Fruit fly (Drosophila melanogaster) whole organism, embryonic: Measurements from ENCODE around the gene CG42764.

Source experiments
- Abd-B ChIP-seq: fragments of 200-800 bp; sonication (Bioruptor generic); optimal IDR thresholded peaks from 2 replicates; lab custom pipeline; 2018; ENCODE audit warnings: missing biosample characterization, mild to moderate bottlenecking, missing genetic modification characterization, moderate library complexity
- Antp ChIP-seq: fragments of 200-800 bp; sonication (Bioruptor generic); optimal IDR thresholded peaks from 3 replicates; lab custom pipeline; 2016; ENCODE audit warnings: missing biosample characterization, missing genetic modification characterization
- CG10267 ChIP-seq: fragments of 200-800 bp; sonication (Bioruptor generic); optimal IDR thresholded peaks from 2 replicates; lab custom pipeline; 2018; ENCODE audit warnings: missing biosample characterization, mild to moderate bottlenecking, missing genetic modification characterization, moderate library complexity
- CG10274 ChIP-seq: fragments of 200-800 bp; sonication (Bioruptor generic); optimal IDR thresholded peaks from 3 replicates; lab custom pipeline; 2017; ENCODE audit warnings: missing biosample characterization, mild to moderate bottlenecking, missing genetic modification characterization
- CG10654 ChIP-seq: fragments of 200-800 bp; sonication (Bioruptor generic); optimal IDR thresholded peaks from 2 replicates; lab custom pipeline; 2016; ENCODE audit warnings: missing biosample characterization, missing genetic modification characterization
- CG12219 ChIP-seq: fragments of 200-800 bp; sonication (Bioruptor generic); optimal IDR thresholded peaks from 3 replicates; lab custom pipeline; 2018; ENCODE audit warnings: missing biosample characterization, mild to moderate bottlenecking, missing genetic modification characterization
- CG12659 ChIP-seq: fragments of 200-800 bp; sonication (Bioruptor generic); optimal IDR thresholded peaks from 3 replicates; lab custom pipeline; 2017; ENCODE audit warnings: mild to moderate bottlenecking, missing biosample characterization, missing genetic modification reagents, missing genetic modification characterization
- CG13624 ChIP-seq: fragments of 200-800 bp; sonication (Bioruptor generic); optimal IDR thresholded peaks from 2 replicates; lab custom pipeline; 2016; ENCODE audit warnings: missing biosample characterization, missing genetic modification characterization
- CG14050 ChIP-seq: fragments of 200-800 bp; sonication (Bioruptor generic); IDR thresholded peaks from 3 replicates; pipeline ENCODE4 v1.3.6; 2022; ENCODE audit warnings: missing biosample characterization, missing genetic modification characterization
- CG14710 ChIP-seq: fragments of 200-800 bp; sonication (Bioruptor generic); optimal IDR thresholded peaks from 3 replicates; lab custom pipeline; 2019; ENCODE audit warnings: missing biosample characterization, mild to moderate bottlenecking, missing genetic modification characterization, moderate library complexity
- CG17829 ChIP-seq: fragments of 200-800 bp; optimal IDR thresholded peaks from 2 replicates; lab custom pipeline; 2019; ENCODE audit warnings: missing biosample characterization, mild to moderate bottlenecking, missing genetic modification characterization, moderate library complexity
- CG18262 ChIP-seq: fragments of 200-800 bp; optimal IDR thresholded peaks from 3 replicates; lab custom pipeline; 2019; ENCODE audit warnings: missing biosample characterization, mild to moderate bottlenecking, missing genetic modification characterization, moderate library complexity
- CG18599 ChIP-seq: fragments of 200-800 bp; sonication (Bioruptor generic); optimal IDR thresholded peaks from 3 replicates; lab custom pipeline; 2017; ENCODE audit warnings: missing biosample characterization, missing genetic modification characterization, mild to moderate bottlenecking, moderate library complexity, missing genetic modification reagents
- CG18764 ChIP-seq: fragments of 200-800 bp; sonication (Bioruptor generic); optimal IDR thresholded peaks from 3 replicates; lab custom pipeline; 2016; ENCODE audit warnings: missing biosample characterization, missing genetic modification characterization
- CG2875 ChIP-seq: fragments of 200-800 bp; sonication (Bioruptor generic); optimal IDR thresholded peaks from 2 replicates; lab custom pipeline; 2017; ENCODE audit warnings: missing biosample characterization, mild to moderate bottlenecking, missing genetic modification characterization, missing genetic modification reagents
- CG3726 ChIP-seq: fragments of 200-800 bp; sonication (Bioruptor generic); IDR thresholded peaks from 3 replicates; pipeline ENCODE4, ENCODE4 v1.3.6; 2022; ENCODE audit warnings: missing biosample characterization, missing genetic modification characterization
- CG4360 ChIP-seq: fragments of 200-800 bp; sonication (Bioruptor generic); IDR thresholded peaks from 2 replicates; pipeline ENCODE4 v1.3.6; 2022; ENCODE audit warnings: missing biosample characterization, missing genetic modification characterization
- CG4820 ChIP-seq: fragments of 200-800 bp; sonication (Bioruptor generic); optimal IDR thresholded peaks from 3 replicates; lab custom pipeline; 2016; ENCODE audit warnings: missing biosample characterization, missing genetic modification characterization
- CG8765 ChIP-seq: fragments of 200-800 bp; sonication (Bioruptor generic); IDR thresholded peaks from 2 replicates; pipeline ENCODE4 v1.3.6; 2022; ENCODE audit warnings: missing biosample characterization, missing genetic modification characterization
- HHEX ChIP-seq: fragments of 200-800 bp; sonication (Bioruptor generic); optimal IDR thresholded peaks from 3 replicates; lab custom pipeline; 2017; ENCODE audit warnings: missing biosample characterization, mild to moderate bottlenecking, missing genetic modification characterization, missing genetic modification reagents
- HLH4C ChIP-seq: fragments of 200-800 bp; sonication (Bioruptor generic); IDR thresholded peaks from 3 replicates; pipeline ENCODE4 v1.3.6; 2022; ENCODE audit warnings: missing biosample characterization, missing genetic modification characterization; ENCODE audit not compliant: partially characterized antibody
- Hand ChIP-seq: fragments of 200-800 bp; sonication (Bioruptor generic); optimal IDR thresholded peaks from 2 replicates; lab custom pipeline; 2017; ENCODE audit warnings: mild to moderate bottlenecking, missing biosample characterization, missing genetic modification reagents, missing genetic modification characterization
- HmgZ ChIP-seq: fragments of 200-800 bp; sonication (Bioruptor generic); optimal IDR thresholded peaks from 2 replicates; lab custom pipeline; 2018; ENCODE audit warnings: missing biosample characterization, mild to moderate bottlenecking, missing genetic modification characterization
- Hr3 ChIP-seq: fragments of 200-800 bp; sonication (Bioruptor generic); optimal IDR thresholded peaks from 3 replicates; lab custom pipeline; 2016; ENCODE audit warnings: missing biosample characterization, missing genetic modification characterization
- NC2β ChIP-seq: fragments of 200-800 bp; sonication (Bioruptor generic); optimal IDR thresholded peaks from 2 replicates; lab custom pipeline; 2016; ENCODE audit warnings: missing biosample characterization, missing genetic modification characterization
- Nf-YC ChIP-seq: fragments of 200-800 bp; optimal IDR thresholded peaks from 3 replicates; lab custom pipeline; 2019; ENCODE audit warnings: missing biosample characterization, mild to moderate bottlenecking, missing genetic modification characterization, moderate library complexity
- Sin3A ChIP-seq: fragments of >200 bp; optimal IDR thresholded peaks from 2 replicates; lab custom pipeline; 2018
- ab ChIP-seq: fragments of 200-800 bp; sonication (Bioruptor generic); optimal IDR thresholded peaks from 2 replicates; lab custom pipeline; 2016; ENCODE audit warnings: missing biosample characterization, missing genetic modification characterization
- ap ChIP-seq: fragments of 200-800 bp; sonication (Bioruptor generic); IDR thresholded peaks from 2 replicates; pipeline ENCODE4 v1.3.6; 2022; ENCODE audit warnings: missing biosample characterization, missing genetic modification characterization
- ara ChIP-seq: fragments of 200-800 bp; sonication (Bioruptor generic); IDR thresholded peaks from 2 replicates; pipeline ENCODE4 v1.3.6; 2022; ENCODE audit warnings: missing biosample characterization, missing genetic modification characterization
- az2 ChIP-seq: fragments of 200-800 bp; sonication (Bioruptor generic); optimal IDR thresholded peaks from 3 replicates; lab custom pipeline; 2016; ENCODE audit warnings: missing biosample characterization, missing genetic modification characterization
- bab2 ChIP-seq: fragments of 200-800 bp; sonication (Bioruptor generic); optimal IDR thresholded peaks from 2 replicates; lab custom pipeline; 2016; ENCODE audit warnings: missing biosample characterization, missing genetic modification characterization
- cad ChIP-seq: fragments of >200 bp; optimal IDR thresholded peaks from 2 replicates; lab custom pipeline; 2017; ENCODE audit warnings: missing biosample characterization, missing genetic modification characterization
- chinmo ChIP-seq: fragments of 200-800 bp; sonication (Bioruptor generic); IDR thresholded peaks from 4 replicates; pipeline ENCODE4 v1.3.6; 2022; ENCODE audit warnings: missing biosample characterization, missing genetic modification characterization; ENCODE audit not compliant: partially characterized antibody
- eyg ChIP-seq: fragments of 200-800 bp; sonication (Bioruptor generic); optimal IDR thresholded peaks from 3 replicates; lab custom pipeline; 2016; ENCODE audit warnings: missing biosample characterization, missing genetic modification characterization
- h ChIP-seq: fragments of >200 bp; optimal IDR thresholded peaks from 2 replicates; lab custom pipeline; 2017
- hbn ChIP-seq: fragments of 200-800 bp; sonication (Bioruptor generic); IDR thresholded peaks from 2 replicates; pipeline ENCODE4 v1.3.6; 2022; ENCODE audit warnings: missing biosample characterization, missing genetic modification characterization; ENCODE audit not compliant: partially characterized antibody
- ken ChIP-seq: fragments of 200-800 bp; sonication (Bioruptor generic); IDR thresholded peaks from 3 replicates; pipeline ENCODE4 v1.3.6; 2022; ENCODE audit warnings: missing biosample characterization, missing genetic modification characterization
- mld ChIP-seq: fragments of 200-800 bp; sonication (Bioruptor generic); IDR thresholded peaks from 3 replicates; pipeline ENCODE4 v1.3.6; 2022; ENCODE audit warnings: missing biosample characterization, missing genetic modification characterization; ENCODE audit not compliant: partially characterized antibody
- onecut ChIP-seq: fragments of 200-800 bp; sonication (Bioruptor generic); IDR thresholded peaks from 2 replicates; pipeline ENCODE4 v1.3.6; 2022; ENCODE audit warnings: missing biosample characterization, missing genetic modification characterization
- otp ChIP-seq: fragments of 200-800 bp; sonication (Bioruptor generic); IDR thresholded peaks from 3 replicates; pipeline ENCODE4, ENCODE4 v1.3.6; 2022; ENCODE audit warnings: missing biosample characterization, missing genetic modification characterization
- peb ChIP-seq: fragments of 200-800 bp; sonication (Bioruptor generic); IDR thresholded peaks from 2 replicates; pipeline ENCODE4 v1.3.6; 2022; ENCODE audit warnings: missing biosample characterization, missing genetic modification characterization
- ranshi ChIP-seq: fragments of 200-800 bp; sonication (Bioruptor generic); IDR thresholded peaks from 2 replicates; pipeline ENCODE4 v1.3.6; 2022; ENCODE audit warnings: missing biosample characterization, missing genetic modification characterization
- repo ChIP-seq: fragments of 200-800 bp; sonication (Bioruptor generic); optimal IDR thresholded peaks from 2 replicates; lab custom pipeline; 2016; ENCODE audit warnings: missing biosample characterization, missing genetic modification characterization
- run ChIP-seq: fragments of 200-800 bp; sonication (Bioruptor generic); optimal IDR thresholded peaks from 3 replicates; lab custom pipeline; 2018; ENCODE audit warnings: missing biosample characterization, mild to moderate bottlenecking, missing genetic modification characterization
- sc ChIP-seq, 3 experiments: fragments of >200 bp in 2 of 3; fragments of 200-800 bp in 1 of 3; sonication (Bioruptor generic) in 1 of 3; optimal IDR thresholded peaks; 2 replicates in 2 of 3; 3 replicates in 1 of 3; lab custom pipeline; 2017; ENCODE audit warnings: mild to moderate bottlenecking in 1 of 3, missing biosample characterization in 1 of 3, missing genetic modification characterization in 1 of 3, missing genetic modification reagents in 1 of 3
- sd ChIP-seq: fragments of 200-800 bp; sonication (Bioruptor generic); optimal IDR thresholded peaks from 3 replicates; lab custom pipeline; 2018; ENCODE audit warnings: missing biosample characterization, mild to moderate bottlenecking, missing genetic modification characterization, moderate library complexity
- slp2 ChIP-seq: fragments of 200-800 bp; sonication (Bioruptor generic); optimal IDR thresholded peaks from 2 replicates; lab custom pipeline; 2016; ENCODE audit warnings: missing biosample characterization, missing genetic modification characterization
- toy ChIP-seq: fragments of 200-800 bp; sonication (Bioruptor generic); IDR thresholded peaks from 2 replicates; pipeline ENCODE4 v1.3.6; 2022; ENCODE audit warnings: missing biosample characterization, missing genetic modification characterization

CG42764 gene

dm6 chr3L:20441632-20442469, 24.0 kb downstream of the CG42764 start, which contains the start of gene CG5910 (continued):
- no peak for TF ChIP-seq otp (GFP tag; lab: Robert Waterston, UW)
- peak; percentile 36; the same call in 1 of the 2 replicates for TF ChIP-seq toy
- TF ChIP-seq slp2 (GFP tag; lab: Kevin White, UChicago), result peak; percentile 34
- peak; percentile 78 for TF ChIP-seq ap
- peak; percentile 80 for TF ChIP-seq Nf-YC (tag; lab: Kevin White, UChicago)
- peak; percentile 58 for TF ChIP-seq CG10274 (GFP tag; lab: Kevin White, UChicago)
- TF ChIP-seq mld (GFP tag; lab: Robert Waterston, UW), result no peak
- TF ChIP-seq NC2β, result no peak
- TF ChIP-seq chinmo (GFP tag; lab: Robert Waterston, UW), result no peak
- TF ChIP-seq Antp (GFP tag; lab: Kevin White, UChicago), result peak; percentile 19
- TF ChIP-seq run (tag; lab: Kevin White, UChicago), result peak; percentile 84
- TF ChIP-seq hbn (GFP tag; lab: Robert Waterston, UW), result no peak
- TF ChIP-seq CG4360, result peak; percentile 76
- TF ChIP-seq CG18262, result peak; percentile 95
- TF ChIP-seq Abd-B (GFP tag; lab: Kevin White, UChicago), result peak; percentile 89
- TF ChIP-seq cad (GFP tag; lab: Kevin White, UChicago), result no peak
- TF ChIP-seq CG18764, result peak; percentile 63
- TF ChIP-seq HmgZ (tag; lab: Kevin White, UChicago), result peak; percentile 87
- TF ChIP-seq az2 (GFP tag; lab: Kevin White, UChicago), result peak; percentile 82
- TF ChIP-seq CG12219 (GFP tag; lab: Kevin White, UChicago), result peak; percentile 77
- peak; percentile 78 for TF ChIP-seq CG2875
- peak; percentile 86 for TF ChIP-seq Hr3
- TF ChIP-seq h (lab: Kevin White, UChicago), result no peak
- TF ChIP-seq sd (tag; lab: Kevin White, UChicago), result peak; percentile 51
- no peak for TF ChIP-seq ab (GFP tag; lab: Kevin White, UChicago)
- TF ChIP-seq ara (GFP tag; lab: Robert Waterston, UW), result 0 out of 2 replicates have a peak, but pooled peaks have one; percentile 33
- peak; percentile 89 for TF ChIP-seq CG10267 (tag; lab: Kevin White, UChicago)
- peak; percentile 68; the same call in 2 of the 3 replicates for TF ChIP-seq CG3726 (GFP tag; lab: Robert Waterston, UW)
- peak; percentile 71; the same call in 1 of the 2 replicates for TF ChIP-seq ranshi (GFP tag; lab: Robert Waterston, UW)
- peak; percentile 93 for TF ChIP-seq CG14710 (tag; lab: Kevin White, UChicago)
- peak; percentile 50; the same call in 1 of the 2 replicates for TF ChIP-seq peb (GFP tag; lab: Robert Waterston, UW)
- TF ChIP-seq eyg, result no peak
- no peak for TF ChIP-seq repo (GFP tag; lab: Kevin White, UChicago)
- TF ChIP-seq CG17829 (tag; lab: Kevin White, UChicago), result peak; percentile 94
- TF ChIP-seq CG10654 (GFP tag; lab: Kevin White, UChicago), result peak; percentile 76
- no peak for TF ChIP-seq HLH4C (GFP tag; lab: Robert Waterston, UW)
- peak; percentile 96 for TF ChIP-seq CG18599 (GFP tag; lab: Kevin White, UChicago)
- TF ChIP-seq ken (GFP tag; lab: Robert Waterston, UW), result 0 out of 3 replicates have a peak, but pooled peaks have one; percentile 32
- 0 out of 2 replicates have a peak, but pooled peaks have one; percentile 39 for TF ChIP-seq CG8765 (GFP tag; lab: Robert Waterston, UW)
- TF ChIP-seq onecut (GFP tag; lab: Robert Waterston, UW), result no peak; the same call in 1 of the 2 replicates
- no peak for TF ChIP-seq sc (optimal IDR thresholded peaks at IDR 0.05; lab: Kevin White, UChicago)
- TF ChIP-seq sc (GFP tag; optimal IDR thresholded peaks at IDR 0.05; lab: Kevin White, UChicago), result peak; percentile 7
- TF ChIP-seq CG13624, result peak; percentile 16
- peak; percentile 54; the same call in 1 of the 3 replicates for TF ChIP-seq CG14050 (GFP tag; lab: Robert Waterston, UW)
- TF ChIP-seq CG12659 (GFP tag; lab: Kevin White, UChicago), result peak; percentile 94
- peak; percentile 7 for TF ChIP-seq bab2 (GFP tag; lab: Kevin White, UChicago)
- peak; percentile 89 for TF ChIP-seq HHEX
- TF ChIP-seq Hand (GFP tag; lab: Kevin White, UChicago), result peak; percentile 90
- TF ChIP-seq CG4820, result peak; percentile 79
- TF ChIP-seq Sin3A (lab: Kevin White, UChicago), result no peak
